Worm (Caenorhabditis elegans) whole organism, midembryonic: Measurements from ENCODE around the gene F56A8.8.

Experiments
- T22C8.4 ChIP-seq: fragments of 200-800 bp; sonication (Bioruptor generic); IDR thresholded peaks from 2 replicates; pipeline ENCODE4 v1.3.6; 2022; ENCODE audit warnings: missing genetic modification characterization, missing compliant biosample characterization
- cog-1 ChIP-seq: sonication (generic microtip); optimal IDR thresholded peaks from 2 replicates; lab custom pipeline; 2016; ENCODE audit warnings: missing genetic modification characterization, missing compliant biosample characterization
- flt-1 ChIP-seq: fragments of 200-800 bp; sonication (Bioruptor generic); IDR thresholded peaks from 2 replicates; pipeline ENCODE4 v1.3.6; 2022; ENCODE audit warnings: missing genetic modification characterization, missing compliant biosample characterization
- klf-2 ChIP-seq: fragments of 200-800 bp; sonication (Bioruptor generic); conservative IDR thresholded peaks from 2 replicates; pipeline ENCODE4 v1.3.6; 2022; ENCODE audit warnings: missing genetic modification reagents, missing genetic modification characterization, missing compliant biosample characterization
- med-1 ChIP-seq: sonication (generic microtip); optimal IDR thresholded peaks from 2 replicates; lab custom pipeline; 2017; ENCODE audit warnings: missing genetic modification characterization, mild to moderate bottlenecking, missing compliant biosample characterization, antibody characterized with exemption, missing genetic modification reagents; ENCODE audit not compliant: insufficient read depth
- ref-1 ChIP-seq: fragments of 200-800 bp; sonication (Bioruptor generic); conservative IDR thresholded peaks from 2 replicates; pipeline ENCODE4 v1.3.6; 2022; ENCODE audit warnings: missing genetic modification reagents, missing genetic modification characterization, missing compliant biosample characterization
- tab-1 ChIP-seq: fragments of 200-800 bp; sonication (Bioruptor generic); IDR thresholded peaks from 2 replicates; pipeline ENCODE4 v1.3.6; 2022; ENCODE audit warnings: missing genetic modification characterization, missing compliant biosample characterization
- ztf-29 ChIP-seq: fragments of 200-800 bp; sonication (Bioruptor generic); IDR thresholded peaks from 2 replicates; pipeline ENCODE4 v1.3.6; 2022; ENCODE audit warnings: missing genetic modification reagents, missing genetic modification characterization, missing compliant biosample characterization

ce11 chrIII:13267046-13267445, 18.5 kb upstream of the F56A8.8 start:
- TF ChIP-seq T22C8.4 (no peak), cog-1 (no peak), tab-1 (GFP tag; lab: Robert Waterston, UW) (no peak), flt-1 (GFP tag; lab: Robert Waterston, UW) (no peak), klf-2 (GFP tag; lab: Robert Waterston, UW) (no peak), med-1 (GFP tag; lab: Kevin White, UChicago) (no peak), ztf-29 (GFP tag; lab: Robert Waterston, UW) (no peak), ref-1 (no peak)
